Worm (Caenorhabditis elegans): ENCODE results near the gene flcn-1.

DNA sequence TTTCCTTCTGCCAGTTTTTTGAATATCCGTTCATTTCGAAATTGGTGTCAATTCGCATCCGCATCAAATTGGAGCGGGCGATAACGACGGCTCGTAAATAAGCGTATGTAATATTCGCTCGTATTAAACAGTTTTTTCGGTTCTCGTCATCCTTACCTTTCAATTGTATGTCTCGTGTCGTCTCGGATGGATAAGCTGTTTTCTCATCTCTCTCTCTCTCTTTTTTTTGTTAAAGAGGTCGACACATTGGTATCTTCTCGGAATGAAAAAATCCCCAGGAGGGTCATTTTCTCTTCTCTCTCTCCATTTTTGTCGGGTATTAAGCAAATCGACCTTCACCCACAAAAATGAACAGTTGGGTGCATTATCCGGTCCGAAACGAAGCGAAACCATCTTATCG, 50.3 kb downstream of the flcn-1 start:
- TF ChIP-seq skn-1 (tag; optimal IDR thresholded peaks at IDR 0.05) (no peak), ZK546.5 (tag; optimal IDR thresholded peaks at IDR 0.05) (no peak), nhr-237 (tag; optimal IDR thresholded peaks at IDR 0.05) (no peak), unc-62 (GFP tag; optimal IDR thresholded peaks at IDR 0.05) (no peak), ztf-11 (tag; optimal IDR thresholded peaks at IDR 0.05) (no peak), lin-11 (tag; optimal IDR thresholded peaks at IDR 0.05) (no peak), ama-1 (optimal IDR thresholded peaks at IDR 0.05) (no peak), egl-27 (tag; optimal IDR thresholded peaks at IDR 0.05) (no peak), lin-39 (tag; optimal IDR thresholded peaks at IDR 0.05) (no peak), nhr-12 (tag; optimal IDR thresholded peaks at IDR 0.05) (no peak), blmp-1 (tag; optimal IDR thresholded peaks at IDR 0.05; ENCODE audit: insufficient read depth) (no peak), elt-3 (tag; optimal IDR thresholded peaks at IDR 0.05) (no peak), elt-1 (tag; optimal IDR thresholded peaks at IDR 0.05) (no peak)

Data from whole organism, L2 larva.